Fruit fly (Drosophila melanogaster) whole organism, wandering third instar larva: ENCODE measurements around the gene Rala.
A peak's percentile ranks its signal among the peaks of the same experiment; 100 is the strongest.

Source experiments
- Abd-B ChIP-seq: fragments of >200 bp; optimal IDR thresholded peaks from 2 replicates; lab custom pipeline; 2017; ENCODE audit warnings: missing biosample characterization, missing genetic modification characterization
- CG32264 ChIP-seq: fragments of 200-800 bp; sonication (Bioruptor generic); optimal IDR thresholded peaks from 2 replicates; lab custom pipeline; 2016; ENCODE audit warnings: missing biosample characterization, missing genetic modification characterization
- CG9705 ChIP-seq: fragments of 200-800 bp; sonication (Bioruptor generic); optimal IDR thresholded peaks from 2 replicates; lab custom pipeline; 2018; ENCODE audit warnings: missing biosample characterization, mild to moderate bottlenecking, missing genetic modification characterization
- CrebA ChIP-seq: fragments of 200-800 bp; sonication (Bioruptor generic); optimal IDR thresholded peaks from 2 replicates; lab custom pipeline; 2016; ENCODE audit warnings: missing biosample characterization, mild to moderate bottlenecking, missing genetic modification characterization, borderline replicate concordance
- Dfd ChIP-seq: fragments of >200 bp; optimal IDR thresholded peaks from 2 replicates; lab custom pipeline; 2017; ENCODE audit warnings: missing biosample characterization, missing genetic modification characterization
- Dif ChIP-seq: fragments of 200-275, 200-300 bp; sonication (Bioruptor generic); optimal IDR thresholded peaks from 2 replicates; lab custom pipeline; 2018; ENCODE audit warnings: missing biosample characterization, missing genetic modification characterization; ENCODE audit not compliant: partially characterized antibody
- GATAd ChIP-seq: sonication (Bioruptor generic); optimal IDR thresholded peaks from 2 replicates; lab custom pipeline; 2016; ENCODE audit warnings: missing biosample characterization, missing genetic modification characterization
- HLH106 ChIP-seq: fragments of 200-800 bp; optimal IDR thresholded peaks from 3 replicates; lab custom pipeline; 2019; ENCODE audit warnings: missing biosample characterization, mild to moderate bottlenecking, missing genetic modification characterization, moderate library complexity
- Hnf4 ChIP-seq: fragments of 200-800 bp; sonication (Bioruptor generic); optimal IDR thresholded peaks from 2 replicates; lab custom pipeline; 2016; ENCODE audit warnings: missing biosample characterization, mild to moderate bottlenecking, missing genetic modification characterization
- Hr78 ChIP-seq: fragments of >200 bp; optimal IDR thresholded peaks from 2 replicates; lab custom pipeline; 2017; ENCODE audit warnings: missing biosample characterization, missing genetic modification characterization
- Hr83 ChIP-seq: fragments of 200-300 bp; sonication (Bioruptor generic); optimal IDR thresholded peaks from 2 replicates; lab custom pipeline; 2016; ENCODE audit warnings: missing biosample characterization, mild to moderate bottlenecking, missing genetic modification characterization, moderate library complexity; ENCODE audit not compliant: poor library complexity, severe bottlenecking
- Jra ChIP-seq: sonication (Bioruptor generic); optimal IDR thresholded peaks from 2 replicates; lab custom pipeline; 2016; ENCODE audit warnings: missing biosample characterization, missing genetic modification characterization
- Mio ChIP-seq: sonication (Bioruptor generic); optimal IDR thresholded peaks from 2 replicates; lab custom pipeline; 2016; ENCODE audit warnings: missing biosample characterization, missing genetic modification characterization
- Myc ChIP-seq: fragments of >200 bp; optimal IDR thresholded peaks from 2 replicates; lab custom pipeline; 2017
- N ChIP-seq: fragments of >200 bp; optimal IDR thresholded peaks from 2 replicates; lab custom pipeline; 2018; ENCODE audit warnings: missing biosample characterization, missing external identifiers, missing genetic modification characterization
- OdsH ChIP-seq: fragments of 200-800 bp; sonication (Bioruptor generic); optimal IDR thresholded peaks from 2 replicates; lab custom pipeline; 2016; ENCODE audit warnings: missing biosample characterization, mild to moderate bottlenecking, missing genetic modification characterization
- Rel ChIP-seq, 2 experiments: fragments of 200-800 bp; sonication (Bioruptor generic) in 1 of 2; optimal IDR thresholded peaks; 2 replicates in 1 of 2; 3 replicates in 1 of 2; lab custom pipeline; 2016 to 2019; ENCODE audit warnings: mild to moderate bottlenecking in 2 of 2, missing biosample characterization in 2 of 2, missing genetic modification characterization in 2 of 2, moderate library complexity in 1 of 2
- Sp1 ChIP-seq: fragments of 200-800 bp; sonication (Bioruptor generic); optimal IDR thresholded peaks from 3 replicates; lab custom pipeline; 2019; ENCODE audit warnings: missing biosample characterization, mild to moderate bottlenecking, missing genetic modification characterization, moderate library complexity
- Vsx2 ChIP-seq: fragments of 200-300, 225-300 bp; sonication (Bioruptor generic); optimal IDR thresholded peaks from 2 replicates; lab custom pipeline; 2018; ENCODE audit warnings: missing biosample characterization, missing genetic modification characterization; ENCODE audit not compliant: partially characterized antibody
- br ChIP-seq: fragments of 200-800 bp; sonication (Bioruptor generic); optimal IDR thresholded peaks from 2 replicates; lab custom pipeline; 2016; ENCODE audit warnings: missing biosample characterization, missing genetic modification characterization
- brk ChIP-seq: fragments of 200-800 bp; sonication (Bioruptor generic); optimal IDR thresholded peaks from 2 replicates; lab custom pipeline; 2016; ENCODE audit warnings: missing biosample characterization, mild to moderate bottlenecking, missing genetic modification characterization
- dl ChIP-seq, 2 experiments: fragments of 175-275, 200-275 bp in 1 of 2; fragments of 200-275 bp in 1 of 2; sonication (Bioruptor generic); optimal IDR thresholded peaks; lab custom pipeline; 2018; ENCODE audit warnings: mild to moderate bottlenecking in 2 of 2, missing biosample characterization in 2 of 2, missing genetic modification characterization in 2 of 2, moderate library complexity in 2 of 2; ENCODE audit not compliant: partially characterized antibody in 2 of 2, insufficient read depth in 1 of 2
- dmrt93B ChIP-seq: fragments of 200-800 bp; sonication (Bioruptor generic); optimal IDR thresholded peaks from 2 replicates; lab custom pipeline; 2018; ENCODE audit warnings: missing biosample characterization, mild to moderate bottlenecking, missing genetic modification characterization
- dsf ChIP-seq: sonication (Bioruptor generic); optimal IDR thresholded peaks from 2 replicates; lab custom pipeline; 2016; ENCODE audit warnings: missing biosample characterization, missing genetic modification characterization, borderline replicate concordance
- ey ChIP-seq: fragments of 200-800 bp; sonication (Bioruptor generic); optimal IDR thresholded peaks from 2 replicates; lab custom pipeline; 2016; ENCODE audit warnings: missing biosample characterization, missing genetic modification characterization
- foxo ChIP-seq, 2 experiments: fragments of 200-800 bp; sonication (Bioruptor generic); optimal IDR thresholded peaks; 2 replicates in 1 of 2; 3 replicates in 1 of 2; lab custom pipeline; 2016 to 2017; ENCODE audit warnings: missing biosample characterization in 2 of 2, missing genetic modification characterization in 2 of 2
- fru ChIP-seq: fragments of 200-800 bp; sonication (Bioruptor generic); optimal IDR thresholded peaks from 3 replicates; lab custom pipeline; 2016; ENCODE audit warnings: missing biosample characterization, mild to moderate bottlenecking, missing genetic modification characterization
- h ChIP-seq: fragments of 200-800 bp; sonication (Bioruptor generic); optimal IDR thresholded peaks from 3 replicates; lab custom pipeline; 2016; ENCODE audit warnings: missing biosample characterization, mild to moderate bottlenecking, missing genetic modification characterization
- jim ChIP-seq: fragments of 175-275, 200-325 bp; sonication (Bioruptor generic); optimal IDR thresholded peaks from 2 replicates; lab custom pipeline; 2016; ENCODE audit warnings: missing biosample characterization, mild to moderate bottlenecking, missing genetic modification characterization
- lola ChIP-seq: fragments of >200 bp; optimal IDR thresholded peaks from 2 replicates; lab custom pipeline; 2017; ENCODE audit warnings: missing biosample characterization, missing genetic modification characterization
- pan ChIP-seq: fragments of >200 bp; optimal IDR thresholded peaks from 2 replicates; lab custom pipeline; 2017
- psq ChIP-seq: fragments of 200-800 bp; sonication (Bioruptor generic); optimal IDR thresholded peaks from 3 replicates; lab custom pipeline; 2017; ENCODE audit warnings: missing biosample characterization, mild to moderate bottlenecking, missing genetic modification characterization, moderate library complexity
- rgr ChIP-seq: fragments of 200-800 bp; sonication (Bioruptor generic); optimal IDR thresholded peaks from 3 replicates; lab custom pipeline; 2016; ENCODE audit warnings: missing biosample characterization, mild to moderate bottlenecking, missing genetic modification characterization
- sage ChIP-seq: fragments of 200-800 bp; sonication (Bioruptor generic); optimal IDR thresholded peaks from 2 replicates; lab custom pipeline; 2016; ENCODE audit warnings: missing biosample characterization, mild to moderate bottlenecking, missing genetic modification characterization
- sv ChIP-seq: fragments of 200-800 bp; sonication (Bioruptor generic); optimal IDR thresholded peaks from 3 replicates; lab custom pipeline; 2016; ENCODE audit warnings: missing biosample characterization, missing genetic modification characterization
- tai ChIP-seq: sonication (Bioruptor generic); optimal IDR thresholded peaks from 2 replicates; lab custom pipeline; 2016; ENCODE audit warnings: missing biosample characterization, missing genetic modification characterization
- usp ChIP-seq: fragments of >200 bp; optimal IDR thresholded peaks from 2 replicates; lab custom pipeline; 2017; ENCODE audit warnings: missing biosample characterization, missing genetic modification characterization
- woc ChIP-seq: sonication (Bioruptor generic); optimal IDR thresholded peaks from 2 replicates; lab custom pipeline; 2016; ENCODE audit warnings: missing biosample characterization, mild to moderate bottlenecking, missing genetic modification characterization

The Rala gene

dm6 chrX:3673710-3674344 is 45.6 kb downstream of the Rala start:
- TF ChIP-seq Jra (peak; percentile 28), ey (GFP tag; lab: Kevin White, UChicago) (peak; percentile 80), h (peak; percentile 65), CG9705 (no peak), pan (lab: Kevin White, UChicago) (no peak), OdsH (GFP tag; lab: Kevin White, UChicago) (peak; percentile 62), Sp1 (GFP tag; lab: Kevin White, UChicago) (peak; percentile 16), usp (GFP tag; lab: Kevin White, UChicago) (no peak), foxo (GFP tag; optimal IDR thresholded peaks at IDR 0.05; lab: Kevin White, UChicago) (peak in 1 of 2 experiments; percentile 67), Vsx2 (GFP tag; lab: Kevin White, UChicago) (no peak), woc (GFP tag; lab: Kevin White, UChicago) (peak; percentile 49), fru (GFP tag; lab: Kevin White, UChicago) (peak; percentile 76), Mio (GFP tag; lab: Kevin White, UChicago) (no peak), HLH106 (tag; lab: Kevin White, UChicago) (peak; percentile 38), br (GFP tag; lab: Kevin White, UChicago) (peak; percentile 75), Hnf4 (peak; percentile 44), rgr (GFP tag; lab: Kevin White, UChicago) (peak; percentile 75), tai (GFP tag; lab: Kevin White, UChicago) (no peak), psq (GFP tag; lab: Kevin White, UChicago) (peak; percentile 73), dmrt93B (GFP tag; lab: Kevin White, UChicago) (peak; percentile 9), GATAd (GFP tag; lab: Kevin White, UChicago) (no peak), dsf (GFP tag; lab: Kevin White, UChicago) (no peak), CG32264 (GFP tag; lab: Kevin White, UChicago) (no peak), CrebA (peak; percentile 10), Myc (lab: Kevin White, UChicago) (no peak)

- TF ChIP-seq OdsH (GFP tag; lab: Kevin White, UChicago) (peak; percentile 73), dl (GFP tag; optimal IDR thresholded peaks at IDR 0.05; lab: Kevin White, UChicago; ENCODE audit: insufficient read depth in 1 of 2, partially characterized antibody in 2 of 2) (peak; percentile 91 to 92), Dfd (GFP tag; lab: Kevin White, UChicago) (no peak), Mio (GFP tag; lab: Kevin White, UChicago) (peak; percentile 22), tai (GFP tag; lab: Kevin White, UChicago) (peak; percentile 59), sv (GFP tag; lab: Kevin White, UChicago) (no peak), Hnf4 (peak; percentile 62), rgr (GFP tag; lab: Kevin White, UChicago) (peak; percentile 77), Myc (lab: Kevin White, UChicago) (no peak), CrebA (peak; percentile 70), sage (GFP tag; lab: Kevin White, UChicago) (peak; percentile 0), h (peak; percentile 82), br (GFP tag; lab: Kevin White, UChicago) (peak; percentile 86), woc (GFP tag; lab: Kevin White, UChicago) (peak; percentile 63), lola (GFP tag; lab: Kevin White, UChicago) (no peak), jim (GFP tag; lab: Kevin White, UChicago) (no peak), Jra (peak; percentile 38), GATAd (GFP tag; lab: Kevin White, UChicago) (peak; percentile 64), fru (GFP tag; lab: Kevin White, UChicago) (peak; percentile 86), Hr78 (GFP tag; lab: Kevin White, UChicago) (no peak), Abd-B (GFP tag; lab: Kevin White, UChicago) (no peak), Rel (GFP tag; optimal IDR thresholded peaks at IDR 0.05; lab: Kevin White, UChicago) (peak; percentile 24), Rel (tag; optimal IDR thresholded peaks at IDR 0.05; lab: Kevin White, UChicago) (peak; percentile 56), N (GFP tag; lab: Kevin White, UChicago) (no peak), CG9705 (peak; percentile 4), dsf (GFP tag; lab: Kevin White, UChicago) (no peak), psq (GFP tag; lab: Kevin White, UChicago) (peak; percentile 73), pan (lab: Kevin White, UChicago) (no peak), ey (GFP tag; lab: Kevin White, UChicago) (peak; percentile 89), dmrt93B (GFP tag; lab: Kevin White, UChicago) (peak; percentile 46), brk (GFP tag; lab: Kevin White, UChicago) (peak; percentile 4), Hr83 (GFP tag; lab: Kevin White, UChicago) (no peak), foxo (GFP tag; optimal IDR thresholded peaks at IDR 0.05; lab: Kevin White, UChicago) (peak; percentile 23 to 83), Vsx2 (GFP tag; lab: Kevin White, UChicago) (peak; percentile 71), Dif (GFP tag; lab: Kevin White, UChicago) (peak; percentile 90), Sp1 (GFP tag; lab: Kevin White, UChicago) (peak; percentile 76), HLH106 (tag; lab: Kevin White, UChicago) (peak; percentile 81), CG32264 (GFP tag; lab: Kevin White, UChicago) (peak; percentile 62)
Measured at dm6 chrX:3672095-3672995, 47.1 kb downstream of the Rala start.
